Worm (Caenorhabditis elegans) whole organism, mixed stage, embryonic: Measurements from ENCODE around the gene ergi-3.
A peak's percentile ranks its signal among the peaks of the same experiment; 100 is the strongest.

Experiments
- bed-3 ChIP-seq: fragments of 200-800 bp; sonication (Bioruptor generic); optimal IDR thresholded peaks from 3 replicates; lab custom pipeline; 2018; ENCODE audit warnings: mild to moderate bottlenecking, missing genetic modification characterization, moderate library complexity, missing compliant biosample characterization
- elt-3 ChIP-seq: fragments of 150-350 bp; optimal IDR thresholded peaks from 2 replicates; lab custom pipeline; 2014; ENCODE audit warnings: missing biosample characterization, missing genetic modification characterization
- hlh-1 ChIP-seq: fragments of 150-350 bp; optimal IDR thresholded peaks from 2 replicates; lab custom pipeline; 2014; ENCODE audit warnings: missing biosample characterization, missing genetic modification reagents, missing genetic modification characterization
- lin-13 ChIP-seq: fragments of 150-350 bp; optimal IDR thresholded peaks from 2 replicates; lab custom pipeline; 2014; ENCODE audit warnings: missing biosample characterization, missing genetic modification characterization
- mep-1 ChIP-seq: fragments of 150-350 bp; optimal IDR thresholded peaks from 2 replicates; lab custom pipeline; 2017; ENCODE audit warnings: missing biosample characterization, missing genetic modification reagents, missing genetic modification characterization, inconsistent platforms
- nhr-237 ChIP-seq: fragments of 150-350 bp; optimal IDR thresholded peaks from 2 replicates; lab custom pipeline; 2014; ENCODE audit warnings: missing biosample characterization, missing genetic modification characterization
- nhr-28 ChIP-seq: fragments of 150-350 bp; optimal IDR thresholded peaks from 2 replicates; lab custom pipeline; 2014; ENCODE audit warnings: missing biosample characterization, missing genetic modification characterization
- sptf-1 ChIP-seq: sonication (generic microtip); optimal IDR thresholded peaks from 2 replicates; lab custom pipeline; 2017; ENCODE audit warnings: mild to moderate bottlenecking, missing genetic modification characterization, moderate library complexity, missing compliant biosample characterization
- unc-39 ChIP-seq: fragments of 150-350 bp; optimal IDR thresholded peaks from 2 replicates; lab custom pipeline; 2014; ENCODE audit warnings: missing biosample characterization, missing genetic modification characterization

ce11 chrX:15600512-15601117, 15.9 kb downstream of the ergi-3 start, which contains the start of gene ent-2:
- no peak for TF ChIP-seq sptf-1 (tag; lab: Kevin White, UChicago)
- TF ChIP-seq bed-3 (GFP tag; lab: Kevin White, UChicago): no peak
- TF ChIP-seq hlh-1: peak; percentile 8
- peak; percentile 69 for TF ChIP-seq mep-1 (tag; lab: Kevin White, UChicago)
- TF ChIP-seq nhr-28 (tag; lab: Kevin White, UChicago): no peak
- no peak for TF ChIP-seq elt-3
- no peak for TF ChIP-seq unc-39 (tag; lab: Kevin White, UChicago)
- no peak for TF ChIP-seq nhr-237 (tag; lab: Kevin White, UChicago)
- no peak for TF ChIP-seq lin-13 (tag; lab: Kevin White, UChicago)
